Worm (Caenorhabditis elegans) whole organism, mixed stage, embryonic: Measurements from ENCODE around the gene C50H2.5.

Experiments used
- ceh-39 ChIP-seq: fragments of 150-350 bp; optimal IDR thresholded peaks from 2 replicates; lab custom pipeline; 2014; ENCODE audit warnings: missing biosample characterization, missing genetic modification characterization
- drap-1 ChIP-seq: fragments of 200-800 bp; sonication (Bioruptor generic); optimal IDR thresholded peaks from 3 replicates; lab custom pipeline; 2018; ENCODE audit warnings: mild to moderate bottlenecking, missing genetic modification characterization, missing compliant biosample characterization
- elt-1 ChIP-seq: sonication (generic microtip); optimal IDR thresholded peaks from 2 replicates; lab custom pipeline; 2017; ENCODE audit warnings: missing genetic modification characterization, mild to moderate bottlenecking, missing compliant biosample characterization, antibody characterized with exemption, moderate library complexity, borderline replicate concordance; ENCODE audit not compliant: insufficient read depth
- elt-3 ChIP-seq: fragments of 150-350 bp; optimal IDR thresholded peaks from 2 replicates; lab custom pipeline; 2014; ENCODE audit warnings: missing biosample characterization, missing genetic modification characterization
- lin-13 ChIP-seq: fragments of 150-350 bp; optimal IDR thresholded peaks from 2 replicates; lab custom pipeline; 2014; ENCODE audit warnings: missing biosample characterization, missing genetic modification characterization
- nhr-28 ChIP-seq: fragments of 150-350 bp; optimal IDR thresholded peaks from 2 replicates; lab custom pipeline; 2014; ENCODE audit warnings: missing biosample characterization, missing genetic modification characterization
- nhr-76 ChIP-seq: sonication (generic microtip); optimal IDR thresholded peaks from 2 replicates; lab custom pipeline; 2017; ENCODE audit warnings: missing biosample characterization, missing genetic modification characterization
- pha-4 ChIP-seq: fragments of 150-350 bp; optimal IDR thresholded peaks from 2 replicates; lab custom pipeline; 2018; ENCODE audit warnings: missing biosample characterization, missing genetic modification reagents, missing genetic modification characterization
- snpc-4 ChIP-seq: fragments of 150-350 bp; optimal IDR thresholded peaks from 2 replicates; lab custom pipeline; 2014; ENCODE audit warnings: missing biosample characterization, missing genetic modification characterization
- unc-39 ChIP-seq: fragments of 150-350 bp; optimal IDR thresholded peaks from 2 replicates; lab custom pipeline; 2014; ENCODE audit warnings: missing biosample characterization, missing genetic modification characterization
- unc-62 ChIP-seq: fragments of 150-350 bp; optimal IDR thresholded peaks from 2 replicates; lab custom pipeline; 2014; ENCODE audit warnings: missing biosample characterization, missing genetic modification reagents, missing genetic modification characterization

ce11 chrV:9921288-9921687, 2.8 kb downstream of the C50H2.5 start, which contains the start of gene ceh-75:
- TF ChIP-seq snpc-4 (tag; lab: Kevin White, UChicago) (no peak), nhr-28 (tag; lab: Kevin White, UChicago) (no peak), unc-62 (GFP tag; lab: Kevin White, UChicago) (no peak), elt-1 (tag; lab: Kevin White, UChicago) (no peak), ceh-39 (tag; lab: Kevin White, UChicago) (no peak), nhr-76 (tag; lab: Kevin White, UChicago) (no peak), lin-13 (no peak), elt-3 (no peak), pha-4 (no peak), unc-39 (no peak), drap-1 (GFP tag; lab: Kevin White, UChicago) (no peak)
